Worm (Caenorhabditis elegans) whole organism, late embryonic: Measurements from ENCODE around the gene adt-1.

Experiments
- C38D4.7 ChIP-seq: fragments of 200-800 bp; sonication (Bioruptor generic); optimal IDR thresholded peaks from 2 replicates; lab custom pipeline; 2018; ENCODE audit warnings: mild to moderate bottlenecking, missing genetic modification characterization, moderate library complexity, missing compliant biosample characterization
- F13H6.1 ChIP-seq: sonication (generic microtip); optimal IDR thresholded peaks from 2 replicates; lab custom pipeline; 2016; ENCODE audit warnings: missing genetic modification characterization, missing compliant biosample characterization
- ceh-34 ChIP-seq: sonication (generic microtip); optimal IDR thresholded peaks from 2 replicates; lab custom pipeline; 2016; ENCODE audit warnings: mild to moderate bottlenecking, missing genetic modification characterization, missing compliant biosample characterization
- ceh-45 ChIP-seq: fragments of 200-800 bp; sonication (Bioruptor generic); IDR thresholded peaks from 2 replicates; pipeline ENCODE4 v1.3.6; 2022; ENCODE audit warnings: missing genetic modification reagents, missing genetic modification characterization, missing compliant biosample characterization
- ceh-48 ChIP-seq: sonication (generic microtip); optimal IDR thresholded peaks from 2 replicates; lab custom pipeline; 2016; ENCODE audit warnings: missing genetic modification characterization, inconsistent platforms, missing compliant biosample characterization
- che-1 ChIP-seq: sonication (generic microtip); optimal IDR thresholded peaks from 2 replicates; lab custom pipeline; 2016; ENCODE audit warnings: mild to moderate bottlenecking, missing genetic modification characterization, missing compliant biosample characterization
- ets-4 ChIP-seq: sonication (generic microtip); optimal IDR thresholded peaks from 2 replicates; lab custom pipeline; 2016; ENCODE audit warnings: missing genetic modification characterization, missing compliant biosample characterization
- fkh-10 ChIP-seq: fragments of 150-350 bp; optimal IDR thresholded peaks from 2 replicates; lab custom pipeline; 2014; ENCODE audit warnings: missing biosample characterization, missing genetic modification reagents, missing genetic modification characterization
- nhr-11 ChIP-seq: fragments of 150-350 bp; optimal IDR thresholded peaks from 2 replicates; lab custom pipeline; 2014; ENCODE audit warnings: missing biosample characterization, missing genetic modification characterization
- pax-1 ChIP-seq: fragments of 150-350 bp; optimal IDR thresholded peaks from 2 replicates; lab custom pipeline; 2014; ENCODE audit warnings: missing biosample characterization, missing genetic modification characterization
- pqm-1 ChIP-seq: sonication (generic microtip); optimal IDR thresholded peaks from 2 replicates; lab custom pipeline; 2016; ENCODE audit warnings: missing genetic modification characterization, missing compliant biosample characterization
- sox-4 ChIP-seq: sonication (generic microtip); optimal IDR thresholded peaks from 2 replicates; lab custom pipeline; 2017; ENCODE audit warnings: mild to moderate bottlenecking, missing genetic modification characterization, inconsistent platforms, missing compliant biosample characterization

- TF ChIP-seq C38D4.7 (GFP tag; lab: Kevin White, UChicago), result no peak
- TF ChIP-seq pqm-1 (tag; lab: Kevin White, UChicago), result no peak
- TF ChIP-seq ceh-34 (tag; lab: Kevin White, UChicago), result no peak
- TF ChIP-seq sox-4 (tag; lab: Kevin White, UChicago), result no peak
- no peak for TF ChIP-seq ets-4 (tag; lab: Kevin White, UChicago)
- no peak for TF ChIP-seq che-1
- TF ChIP-seq ceh-45, result no peak
- no peak for TF ChIP-seq pax-1 (tag; lab: Kevin White, UChicago)
- TF ChIP-seq F13H6.1 (tag; lab: Kevin White, UChicago), result no peak
- no peak for TF ChIP-seq nhr-11 (tag; lab: Kevin White, UChicago)
- no peak for TF ChIP-seq fkh-10 (GFP tag; lab: Kevin White, UChicago)
- TF ChIP-seq ceh-48 (tag; lab: Kevin White, UChicago), result no peak
Measured at ce11 chrX:12642952-12643351, 35.7 kb upstream of the adt-1 start.
